Fruit fly (Drosophila melanogaster) S2 (cell line): ENCODE measurements around the gene CG33965.

Source experiments
- CG8478 ChIP-seq: fragments of >200 bp; optimal IDR thresholded peaks from 2 replicates; lab custom pipeline; 2018
- CTCF ChIP-seq, 2 experiments: fragments of >200 bp; optimal IDR thresholded peaks; 2 replicates each; lab custom pipeline; 2018

DNA sequence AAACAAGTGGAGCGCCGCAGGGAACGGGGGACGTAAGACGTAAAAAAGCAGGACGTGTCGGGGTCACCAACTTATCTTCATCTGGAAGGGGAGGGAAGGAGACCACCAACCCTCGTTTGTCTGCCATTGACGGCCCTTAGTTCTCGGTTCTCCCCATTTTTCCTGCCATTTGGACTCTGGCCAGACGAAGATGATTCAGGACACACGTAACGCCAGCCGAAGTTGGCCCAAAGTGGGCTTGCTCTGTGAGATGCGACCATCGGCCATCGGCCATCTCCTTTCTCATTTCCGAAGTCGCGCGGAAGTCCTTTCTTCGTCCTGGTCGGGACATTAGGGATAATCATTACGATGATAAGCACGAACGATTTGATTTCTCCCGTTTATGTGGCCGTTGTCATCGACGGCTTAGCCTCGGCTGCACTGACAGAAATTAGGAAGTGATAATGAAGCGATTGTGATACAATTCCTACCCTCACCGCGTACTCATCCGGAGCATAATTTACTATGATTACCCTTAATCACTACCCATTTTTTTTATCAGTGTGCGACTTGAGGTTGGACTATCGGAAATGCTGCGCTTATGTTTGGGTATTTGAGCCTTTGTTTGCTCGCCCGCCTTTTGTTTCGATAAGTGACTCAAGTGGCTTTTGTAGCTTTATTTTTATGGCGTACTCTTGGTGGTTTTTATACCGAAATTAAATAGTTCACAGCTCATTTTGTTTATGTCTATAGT, 48.4 kb downstream of the CG33965 start:
- TF ChIP-seq CTCF (optimal IDR thresholded peaks at IDR 0.05; lab: Kevin White, UChicago) (no peak), CG8478 (lab: Kevin White, UChicago) (no peak)
